Worm (Caenorhabditis elegans) whole organism, L1 larva: ENCODE data around the gene C05E7.3.
A peak's percentile ranks its signal among the peaks of the same experiment; 100 is the strongest.

Experiments
- C04F5.9 ChIP-seq: sonication (generic microtip); optimal IDR thresholded peaks from 2 replicates; lab custom pipeline; 2016; ENCODE audit warnings: missing genetic modification characterization, missing compliant biosample characterization
- C16A3.4 ChIP-seq: fragments of 150-350 bp; optimal IDR thresholded peaks from 2 replicates; lab custom pipeline; 2014; ENCODE audit warnings: missing biosample characterization, missing genetic modification characterization
- F16B12.6 ChIP-seq: fragments of 150-350 bp; optimal IDR thresholded peaks from 2 replicates; lab custom pipeline; 2014; ENCODE audit warnings: missing biosample characterization, missing genetic modification characterization
- aha-1 ChIP-seq: fragments of 150-350 bp; optimal IDR thresholded peaks from 2 replicates; lab custom pipeline; 2014; ENCODE audit warnings: missing biosample characterization, missing genetic modification characterization
- alr-1 ChIP-seq: fragments of 200-800 bp; sonication (Bioruptor generic); optimal IDR thresholded peaks from 2 replicates; lab custom pipeline; 2018; ENCODE audit warnings: borderline replicate concordance, mild to moderate bottlenecking, missing genetic modification characterization, missing compliant biosample characterization
- blmp-1 ChIP-seq: fragments of 150-350 bp; optimal IDR thresholded peaks from 2 replicates; lab custom pipeline; 2014; ENCODE audit warnings: missing biosample characterization, missing genetic modification characterization
- ceh-63 ChIP-seq: fragments of 200-800 bp; sonication (Bioruptor generic); optimal IDR thresholded peaks from 2 replicates; lab custom pipeline; 2018; ENCODE audit warnings: mild to moderate bottlenecking, missing genetic modification characterization, missing compliant biosample characterization
- ceh-8 ChIP-seq: fragments of 200-800 bp; sonication (Bioruptor generic); optimal IDR thresholded peaks from 2 replicates; lab custom pipeline; 2018; ENCODE audit warnings: mild to moderate bottlenecking, missing genetic modification characterization, moderate library complexity, missing compliant biosample characterization
- ceh-90 ChIP-seq: sonication (generic microtip); optimal IDR thresholded peaks from 2 replicates; lab custom pipeline; 2016; ENCODE audit warnings: missing genetic modification characterization, missing compliant biosample characterization
- efl-1 ChIP-seq, 4 experiments: fragments of 150-350 bp; optimal IDR thresholded peaks in 3 of 4; peaks in 1 of 4; 1 replicate in 1 of 4; 2 replicates in 3 of 4; lab custom pipeline; 2014; ENCODE audit warnings: missing biosample characterization in 2 of 4, missing genetic modification characterization in 2 of 4, missing genetic modification reagents in 2 of 4
- egl-13 ChIP-seq: sonication (generic microtip); optimal IDR thresholded peaks from 2 replicates; lab custom pipeline; 2016; ENCODE audit warnings: missing genotype, missing genetic modification reagents, missing genetic modification characterization, missing compliant biosample characterization
- elt-2 ChIP-seq: sonication (generic microtip); optimal IDR thresholded peaks from 2 replicates; lab custom pipeline; 2016; ENCODE audit warnings: missing genetic modification characterization, mild to moderate bottlenecking, inconsistent platforms, missing compliant biosample characterization, missing genetic modification reagents
- elt-3 ChIP-seq, 6 experiments: fragments of 150-350 bp in 1 of 6; sonication (generic microtip); optimal IDR thresholded peaks; 2 replicates each; lab custom pipeline; 2017 to 2018; ENCODE audit warnings: missing biosample characterization in 6 of 6, missing genetic modification characterization in 6 of 6, inconsistent platforms in 1 of 6
- ets-5 ChIP-seq: fragments of 200-800 bp; sonication (Bioruptor generic); IDR thresholded peaks from 2 replicates; pipeline ENCODE4 v1.3.6; 2022; ENCODE audit warnings: missing genetic modification characterization, missing compliant biosample characterization
- fkh-10 ChIP-seq: sonication (generic microtip); optimal IDR thresholded peaks from 2 replicates; lab custom pipeline; 2017; ENCODE audit warnings: missing biosample characterization, missing genetic modification reagents, missing genetic modification characterization
- fkh-4 ChIP-seq: sonication (generic microtip); optimal IDR thresholded peaks from 2 replicates; lab custom pipeline; 2016; ENCODE audit warnings: missing compliant biosample characterization, missing genetic modification characterization, borderline replicate concordance
- fkh-8 ChIP-seq: sonication (generic microtip); optimal IDR thresholded peaks from 2 replicates; lab custom pipeline; 2016; ENCODE audit warnings: mild to moderate bottlenecking, missing genetic modification characterization, missing compliant biosample characterization
- hlh-4 ChIP-seq: sonication (generic microtip); optimal IDR thresholded peaks from 2 replicates; lab custom pipeline; 2016; ENCODE audit warnings: mild to moderate bottlenecking, missing genetic modification characterization, missing compliant biosample characterization
- irx-1 ChIP-seq: sonication (generic microtip); optimal IDR thresholded peaks from 2 replicates; lab custom pipeline; 2016; ENCODE audit warnings: missing genetic modification characterization, missing compliant biosample characterization
- isw-1 ChIP-seq: fragments of 200-800 bp; sonication (Bioruptor generic); IDR thresholded peaks from 2 replicates; pipeline ENCODE4 v1.3.6; 2022; ENCODE audit warnings: missing genetic modification characterization, missing compliant biosample characterization
- jun-1 ChIP-seq: fragments of 150-350 bp; optimal IDR thresholded peaks from 2 replicates; lab custom pipeline; 2014; ENCODE audit warnings: missing biosample characterization, missing genetic modification reagents, missing genetic modification characterization
- lin-13 ChIP-seq: fragments of 150-350 bp; optimal IDR thresholded peaks from 2 replicates; lab custom pipeline; 2014; ENCODE audit warnings: missing biosample characterization, missing genetic modification reagents, missing genetic modification characterization
- lin-14 ChIP-seq: fragments of 200-800 bp; sonication (Bioruptor generic); optimal IDR thresholded peaks from 2 replicates; lab custom pipeline; 2018; ENCODE audit warnings: mild to moderate bottlenecking, missing genetic modification characterization, moderate library complexity, missing compliant biosample characterization
- lin-35 ChIP-seq, 2 experiments: fragments of 150-350 bp; optimal IDR thresholded peaks; 2 replicates each; lab custom pipeline; 2014; ENCODE audit warnings: missing biosample characterization in 2 of 2, missing genetic modification characterization in 2 of 2, missing genetic modification reagents in 2 of 2
- lir-3 ChIP-seq: sonication (generic microtip); optimal IDR thresholded peaks from 2 replicates; lab custom pipeline; 2016; ENCODE audit warnings: mild to moderate bottlenecking, missing genetic modification characterization, moderate library complexity, missing compliant biosample characterization; ENCODE audit not compliant: poor library complexity
- mab-9 ChIP-seq: fragments of 200-800 bp; sonication (Bioruptor generic); IDR thresholded peaks from 2 replicates; pipeline ENCODE4 v1.3.6; 2022; ENCODE audit warnings: missing genetic modification reagents, missing genetic modification characterization, missing compliant biosample characterization
- mdl-1 ChIP-seq, 2 experiments: fragments of 150-350 bp; optimal IDR thresholded peaks; 2 replicates each; lab custom pipeline; 2014 to 2017; ENCODE audit warnings: missing biosample characterization in 2 of 2, missing genetic modification characterization in 2 of 2, inconsistent platforms in 1 of 2
- mef-2 ChIP-seq: fragments of 150-350 bp; optimal IDR thresholded peaks from 2 replicates; lab custom pipeline; 2014; ENCODE audit warnings: missing biosample characterization, missing genetic modification characterization
- nhr-11 ChIP-seq: fragments of 150-350 bp; optimal IDR thresholded peaks from 2 replicates; lab custom pipeline; 2014; ENCODE audit warnings: missing biosample characterization, missing genetic modification characterization
- nhr-19 ChIP-seq: fragments of 200-800 bp; sonication (Bioruptor generic); conservative IDR thresholded peaks from 2 replicates; pipeline ENCODE4 v1.3.6; 2022; ENCODE audit warnings: missing genetic modification characterization, missing compliant biosample characterization
- nhr-20 ChIP-seq: sonication (generic microtip); optimal IDR thresholded peaks from 2 replicates; lab custom pipeline; 2016; ENCODE audit warnings: mild to moderate bottlenecking, missing genetic modification characterization, missing compliant biosample characterization
- nhr-47 ChIP-seq: sonication (generic microtip); optimal IDR thresholded peaks from 2 replicates; lab custom pipeline; 2016; ENCODE audit warnings: mild to moderate bottlenecking, missing genetic modification characterization, moderate library complexity, missing compliant biosample characterization
- nhr-71 ChIP-seq: sonication (generic microtip); optimal IDR thresholded peaks from 2 replicates; lab custom pipeline; 2016; ENCODE audit warnings: mild to moderate bottlenecking, missing genetic modification characterization, moderate library complexity, missing compliant biosample characterization
- nhr-76 ChIP-seq: sonication (generic microtip); optimal IDR thresholded peaks from 2 replicates; lab custom pipeline; 2017; ENCODE audit warnings: missing biosample characterization, missing genetic modification characterization
- nhr-77 ChIP-seq: fragments of 150-350 bp; optimal IDR thresholded peaks from 2 replicates; lab custom pipeline; 2014; ENCODE audit warnings: missing biosample characterization, missing genetic modification characterization
- nhr-85 ChIP-seq: sonication (generic microtip); peaks from one replicate; lab custom pipeline; 2016; ENCODE audit warnings: missing genetic modification characterization, inconsistent platforms, missing compliant biosample characterization
- nhr-90 ChIP-seq: sonication (generic microtip); optimal IDR thresholded peaks from 2 replicates; lab custom pipeline; 2016; ENCODE audit warnings: mild to moderate bottlenecking, missing genetic modification characterization, missing compliant biosample characterization; ENCODE audit not compliant: poor library complexity
- snu-23 ChIP-seq: sonication (generic microtip); optimal IDR thresholded peaks from 2 replicates; lab custom pipeline; 2016; ENCODE audit warnings: missing genetic modification characterization, missing compliant biosample characterization
- sox-4 ChIP-seq: sonication (generic microtip); optimal IDR thresholded peaks from 2 replicates; lab custom pipeline; 2016; ENCODE audit warnings: missing genetic modification characterization, missing compliant biosample characterization
- sptf-1 ChIP-seq: fragments of 150-350 bp; optimal IDR thresholded peaks from 2 replicates; lab custom pipeline; 2014; ENCODE audit warnings: missing biosample characterization, missing genetic modification characterization
- swsn-7 ChIP-seq: sonication (generic microtip); optimal IDR thresholded peaks from 2 replicates; lab custom pipeline; 2016; ENCODE audit warnings: missing genetic modification characterization, missing compliant biosample characterization
- unc-130 ChIP-seq: fragments of 150-350 bp; optimal IDR thresholded peaks from 2 replicates; lab custom pipeline; 2017; ENCODE audit warnings: missing biosample characterization, missing genetic modification characterization, inconsistent platforms
- unc-30 ChIP-seq: sonication (generic microtip); optimal IDR thresholded peaks from 2 replicates; lab custom pipeline; 2017; ENCODE audit warnings: missing biosample characterization, missing genetic modification characterization
- unc-62 ChIP-seq: fragments of 150-350 bp; optimal IDR thresholded peaks from 2 replicates; lab custom pipeline; 2014; ENCODE audit warnings: missing biosample characterization, missing genetic modification reagents, missing genetic modification characterization
- unc-98 ChIP-seq: fragments of 200-800 bp; sonication (Bioruptor generic); IDR thresholded peaks from 2 replicates; pipeline ENCODE4 v1.3.6; 2022; ENCODE audit warnings: missing genetic modification characterization, missing compliant biosample characterization
- xbp-1 ChIP-seq: sonication (generic microtip); optimal IDR thresholded peaks from 2 replicates; lab custom pipeline; 2016; ENCODE audit warnings: missing genetic modification characterization, missing compliant biosample characterization

The C05E7.3 gene

DNA sequence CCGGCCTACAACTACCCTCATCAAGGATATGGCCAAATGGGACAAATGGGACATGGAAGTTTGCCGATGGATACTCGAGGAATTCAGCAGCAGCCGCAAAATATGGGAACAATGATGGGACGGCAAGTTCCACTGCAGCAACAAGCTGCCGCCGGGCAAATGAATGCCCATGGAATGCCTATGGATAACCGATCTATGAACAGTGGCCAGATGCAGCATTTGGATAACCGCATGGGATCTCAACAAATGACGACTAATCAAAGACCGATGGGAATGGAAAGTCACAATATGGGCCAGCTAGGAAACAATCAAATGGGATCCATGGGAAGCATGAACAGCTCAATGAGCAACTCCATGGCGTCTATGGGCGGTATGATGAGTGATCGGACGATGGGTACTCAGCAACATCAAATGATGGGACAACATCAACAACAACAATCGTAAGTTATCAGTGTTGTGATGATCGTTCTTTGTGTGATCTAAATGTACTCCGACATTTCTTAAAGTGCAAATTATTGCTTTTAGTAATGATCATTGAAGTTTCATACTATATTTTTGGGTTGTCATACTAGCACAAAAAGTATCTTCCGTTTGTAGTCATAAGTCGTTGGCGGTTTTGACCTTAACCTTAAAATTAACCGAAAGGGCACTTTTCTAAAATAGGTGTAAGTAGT is 32.9 kb downstream of the C05E7.3 start:
- TF ChIP-seq efl-1 (optimal IDR thresholded peaks at IDR 0.05; lab: Kevin White, UChicago): no peak
- peak in 1 of 2 experiments; percentile 53 for TF ChIP-seq efl-1 (GFP tag; optimal IDR thresholded peaks at IDR 0.05 in 1 of 2; lab: Kevin White, UChicago)
- peak; percentile 57 for TF ChIP-seq nhr-85 (tag; lab: Kevin White, UChicago)
- TF ChIP-seq nhr-19: peak; percentile 26
- no peak for TF ChIP-seq ets-5
- no peak for TF ChIP-seq mab-9 (GFP tag; lab: Robert Waterston, UW)

DNA sequence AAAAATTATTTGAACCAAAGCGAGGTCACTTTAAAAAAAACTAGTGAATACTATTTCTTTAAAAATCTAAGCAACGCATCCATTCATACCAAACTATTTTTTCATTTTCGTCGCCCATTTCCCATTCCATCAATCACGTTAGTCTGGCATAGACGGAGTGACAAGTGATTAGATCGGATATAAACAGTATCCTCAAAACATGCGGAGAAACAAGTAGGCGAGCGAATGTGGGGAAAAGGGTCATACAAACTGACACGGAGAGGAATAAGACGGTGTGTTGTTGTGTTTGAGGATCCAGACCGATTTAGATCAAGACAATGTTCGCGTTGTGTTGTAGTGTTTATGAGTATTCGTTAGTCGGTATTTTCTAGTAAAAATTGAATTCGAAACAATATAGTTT is 34.0 kb downstream of the C05E7.3 start:
- TF ChIP-seq nhr-85 (tag; lab: Kevin White, UChicago) (peak; percentile 10), F16B12.6 (tag; lab: Kevin White, UChicago) (no peak), efl-1 (optimal IDR thresholded peaks at IDR 0.05; lab: Kevin White, UChicago) (no peak), efl-1 (GFP tag; optimal IDR thresholded peaks at IDR 0.05 in 1 of 2; lab: Kevin White, UChicago) (peak in 1 of 2 experiments; percentile 53), elt-2 (tag; lab: Kevin White, UChicago) (no peak), unc-30 (tag; lab: Kevin White, UChicago) (no peak), blmp-1 (tag; lab: Kevin White, UChicago) (peak; percentile 82), nhr-76 (no peak), alr-1 (no peak), isw-1 (GFP tag; lab: Robert Waterston, UW) (no peak), unc-62 (GFP tag; lab: Kevin White, UChicago) (no peak), ceh-90 (tag; lab: Kevin White, UChicago) (no peak), fkh-10 (GFP tag; lab: Kevin White, UChicago) (no peak), lin-14 (GFP tag; lab: Kevin White, UChicago) (peak; percentile 12), elt-3 (tag; optimal IDR thresholded peaks at IDR 0.05; lab: Kevin White, UChicago) (peak in 2 of 6 experiments; percentile 18 to 28), lin-35 (GFP tag; optimal IDR thresholded peaks at IDR 0.05; lab: Kevin White, UChicago) (no peak), C04F5.9 (tag; lab: Kevin White, UChicago) (no peak), ceh-8 (GFP tag; lab: Kevin White, UChicago) (no peak)
- TF ChIP-seq, all 84 proteins: peak for 5

DNA sequence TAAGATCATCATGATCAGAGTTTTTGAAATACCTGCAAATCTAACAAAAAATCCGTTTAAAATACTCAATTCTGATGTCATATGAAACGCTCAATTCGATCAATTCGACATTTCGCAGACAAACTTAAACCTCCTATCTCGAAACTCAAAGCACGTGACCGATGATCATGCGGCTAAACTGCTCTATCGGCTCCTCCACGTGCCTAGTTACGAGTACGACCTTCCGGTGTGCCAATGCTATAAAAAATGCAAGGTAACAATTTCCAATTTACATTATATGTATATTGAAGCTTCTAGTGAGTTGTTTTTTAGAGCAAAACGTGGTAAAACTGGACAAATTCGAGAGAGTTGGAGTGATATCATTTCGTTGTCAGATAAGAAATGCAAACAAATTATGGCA is 35.2 kb downstream of the C05E7.3 start:
- TF ChIP-seq nhr-47 (peak; percentile 50), xbp-1 (tag; lab: Kevin White, UChicago) (no peak), fkh-8 (tag; lab: Kevin White, UChicago) (peak; percentile 71), unc-30 (tag; lab: Kevin White, UChicago) (no peak), mdl-1 (tag; optimal IDR thresholded peaks at IDR 0.05; lab: Kevin White, UChicago) (peak in 1 of 2 experiments; percentile 83), fkh-4 (tag; lab: Kevin White, UChicago) (no peak), nhr-20 (peak; percentile 66), snu-23 (GFP tag; lab: Kevin White, UChicago) (peak; percentile 42), ceh-90 (tag; lab: Kevin White, UChicago) (no peak), nhr-11 (tag; lab: Kevin White, UChicago) (no peak), jun-1 (tag; lab: Kevin White, UChicago) (no peak), nhr-90 (tag; lab: Kevin White, UChicago) (peak; percentile 17), efl-1 (optimal IDR thresholded peaks at IDR 0.05; lab: Kevin White, UChicago) (no peak), efl-1 (GFP tag; optimal IDR thresholded peaks at IDR 0.05 in 1 of 2; lab: Kevin White, UChicago) (peak in 1 of 2 experiments; percentile 81), unc-98 (GFP tag; lab: Robert Waterston, UW) (no peak), nhr-77 (tag; lab: Kevin White, UChicago) (no peak), mab-9 (GFP tag; lab: Robert Waterston, UW) (no peak), lir-3 (no peak), lin-14 (GFP tag; lab: Kevin White, UChicago) (peak; percentile 65), lin-13 (no peak), sptf-1 (tag; lab: Kevin White, UChicago) (no peak), mef-2 (tag; lab: Kevin White, UChicago) (no peak), alr-1 (no peak), C16A3.4 (tag; lab: Kevin White, UChicago) (no peak), aha-1 (tag; lab: Kevin White, UChicago) (no peak), hlh-4 (tag; lab: Kevin White, UChicago) (no peak), egl-13 (tag; lab: Kevin White, UChicago) (peak; percentile 49), swsn-7 (peak; percentile 22), sox-4 (no peak), blmp-1 (tag; lab: Kevin White, UChicago) (no peak), ceh-63 (GFP tag; lab: Kevin White, UChicago) (no peak), elt-2 (tag; lab: Kevin White, UChicago) (peak; percentile 85), irx-1 (tag; lab: Kevin White, UChicago) (no peak), unc-130 (tag; lab: Kevin White, UChicago) (peak; percentile 54), nhr-71 (tag; lab: Kevin White, UChicago) (peak; percentile 77)
